Worm (Caenorhabditis elegans) whole organism, midembryonic: ENCODE results near the gene T05A8.2.
"Not testable (repeated sequence)": the region's sequence is repeated elsewhere in the genome, so short reads cannot be mapped to it uniquely, and the experiment has no call there.

Experiments
- T22C8.4 ChIP-seq: fragments of 200-800 bp; sonication (Bioruptor generic); IDR thresholded peaks from 2 replicates; pipeline ENCODE4 v1.3.6; 2022; ENCODE audit warnings: missing genetic modification characterization, missing compliant biosample characterization
- cog-1 ChIP-seq: sonication (generic microtip); optimal IDR thresholded peaks from 2 replicates; lab custom pipeline; 2016; ENCODE audit warnings: missing genetic modification characterization, missing compliant biosample characterization
- flt-1 ChIP-seq: fragments of 200-800 bp; sonication (Bioruptor generic); IDR thresholded peaks from 2 replicates; pipeline ENCODE4 v1.3.6; 2022; ENCODE audit warnings: missing genetic modification characterization, missing compliant biosample characterization
- klf-2 ChIP-seq: fragments of 200-800 bp; sonication (Bioruptor generic); conservative IDR thresholded peaks from 2 replicates; pipeline ENCODE4 v1.3.6; 2022; ENCODE audit warnings: missing genetic modification reagents, missing genetic modification characterization, missing compliant biosample characterization
- med-1 ChIP-seq: sonication (generic microtip); optimal IDR thresholded peaks from 2 replicates; lab custom pipeline; 2017; ENCODE audit warnings: missing genetic modification characterization, mild to moderate bottlenecking, missing compliant biosample characterization, antibody characterized with exemption, missing genetic modification reagents; ENCODE audit not compliant: insufficient read depth
- ref-1 ChIP-seq: fragments of 200-800 bp; sonication (Bioruptor generic); conservative IDR thresholded peaks from 2 replicates; pipeline ENCODE4 v1.3.6; 2022; ENCODE audit warnings: missing genetic modification reagents, missing genetic modification characterization, missing compliant biosample characterization
- tab-1 ChIP-seq: fragments of 200-800 bp; sonication (Bioruptor generic); IDR thresholded peaks from 2 replicates; pipeline ENCODE4 v1.3.6; 2022; ENCODE audit warnings: missing genetic modification characterization, missing compliant biosample characterization
- ztf-23 ChIP-seq: fragments of 200-800 bp; sonication (Bioruptor generic); IDR thresholded peaks from 2 replicates; pipeline ENCODE4 v1.3.6; 2022; ENCODE audit warnings: missing genetic modification reagents, missing genetic modification characterization, missing compliant biosample characterization
- ztf-29 ChIP-seq: fragments of 200-800 bp; sonication (Bioruptor generic); IDR thresholded peaks from 2 replicates; pipeline ENCODE4 v1.3.6; 2022; ENCODE audit warnings: missing genetic modification reagents, missing genetic modification characterization, missing compliant biosample characterization

DNA sequence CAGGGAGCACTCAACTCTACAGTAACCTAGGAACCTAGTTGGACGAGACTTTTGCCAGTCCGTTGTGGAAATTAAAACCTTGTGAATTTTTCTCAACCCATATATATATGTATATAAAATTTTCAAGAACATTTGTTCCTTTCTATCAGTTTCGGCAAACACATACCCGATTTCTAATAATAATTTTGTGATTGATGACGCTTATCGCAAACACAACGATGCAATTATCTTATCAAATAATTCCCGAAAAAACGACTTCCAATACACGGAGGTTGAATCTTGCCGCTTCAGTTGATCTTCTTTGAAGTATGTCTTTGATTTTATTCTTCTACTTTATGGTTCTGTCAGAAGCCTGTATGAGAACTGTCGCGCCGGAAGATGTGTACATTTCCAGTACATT, 45.7 kb downstream of the T05A8.2 start, which contains the start of gene F22E5.2:
- TF ChIP-seq ztf-29; flt-1 (GFP tag; lab: Robert Waterston, UW); med-1 (GFP tag; lab: Kevin White, UChicago); klf-2; ztf-23 (GFP tag; lab: Robert Waterston, UW); ref-1 (GFP tag; lab: Robert Waterston, UW); T22C8.4 (GFP tag; lab: Robert Waterston, UW); tab-1; cog-1: not testable (repeated sequence)
